Worm (Caenorhabditis elegans) whole organism, late embryonic: ENCODE results near the gene AC3.5.

Experiments
- dve-1 ChIP-seq: sonication (generic microtip); optimal IDR thresholded peaks from 2 replicates; lab custom pipeline; 2017; ENCODE audit warnings: antibody characterized with exemption, mild to moderate bottlenecking, missing genetic modification characterization, missing compliant biosample characterization
- hlh-13 ChIP-seq: fragments of 200-800 bp; sonication (Bioruptor generic); optimal IDR thresholded peaks from 2 replicates; lab custom pipeline; 2018; ENCODE audit warnings: mild to moderate bottlenecking, missing genetic modification characterization, missing compliant biosample characterization

DNA sequence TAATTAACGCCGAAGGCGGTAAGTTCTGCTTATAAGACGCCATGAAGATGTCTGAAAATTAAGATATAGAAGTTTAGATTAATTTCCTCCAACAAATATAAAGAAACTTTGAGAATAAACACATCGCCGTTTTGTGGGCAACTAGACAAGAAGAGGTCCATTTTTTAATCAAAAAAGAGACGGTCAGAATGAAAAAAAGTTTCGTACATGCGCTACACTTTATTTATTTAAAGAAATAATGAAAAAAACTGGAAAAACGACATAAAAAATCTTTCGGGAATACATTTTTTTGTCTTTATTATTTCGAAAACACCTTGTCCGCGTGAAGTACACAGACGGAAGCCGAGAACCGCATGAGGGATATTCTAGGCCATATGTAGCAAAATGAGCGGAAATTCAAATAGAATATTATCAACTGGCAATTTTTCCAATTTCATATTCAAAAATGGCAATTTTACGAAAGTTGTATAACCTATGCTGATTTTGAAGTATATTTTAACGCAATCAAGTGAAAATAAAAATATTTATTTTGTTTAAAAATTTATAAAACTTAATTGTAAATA, 32.5 kb upstream of the AC3.5 start, which contains the start of gene sluh-7:
- TF ChIP-seq hlh-13 (GFP tag; lab: Kevin White, UChicago) = no peak
- no peak for TF ChIP-seq dve-1 (tag; lab: Kevin White, UChicago)
